Worm (Caenorhabditis elegans): ENCODE results near the gene srj-1.

ce11 chrIV:11961485-11962255 is 3.6 kb downstream of the srj-1 start, which contains the start of gene ZK829.7:
- no peak for TF ChIP-seq ama-1 (optimal IDR thresholded peaks at IDR 0.05)
- TF ChIP-seq zag-1 (tag; optimal IDR thresholded peaks at IDR 0.05) = no peak
- TF ChIP-seq F13H6.1 (tag; optimal IDR thresholded peaks at IDR 0.05) = peak; percentile 68
- TF ChIP-seq fos-1 (tag; optimal IDR thresholded peaks at IDR 0.05) = peak; percentile 15
- no peak for TF ChIP-seq ztf-11 (tag; optimal IDR thresholded peaks at IDR 0.05)
- no peak for TF ChIP-seq elt-3 (tag; optimal IDR thresholded peaks at IDR 0.05)
- peak; percentile 98 for TF ChIP-seq gmeb-1 (tag; optimal IDR thresholded peaks at IDR 0.05)

Data from whole organism, L2 larva.